Worm (Caenorhabditis elegans) whole organism, early embryonic: Measurements from ENCODE around the gene K01A11.3.

Experiments used
- F13C5.2 ChIP-seq: sonication (generic microtip); optimal IDR thresholded peaks from 2 replicates; lab custom pipeline; 2017; ENCODE audit warnings: mild to moderate bottlenecking, missing genetic modification characterization, inconsistent platforms, missing compliant biosample characterization
- ama-1 ChIP-seq: fragments of 150-350 bp; optimal IDR thresholded peaks from 2 replicates; lab custom pipeline; 2014
- ceh-13 ChIP-seq: fragments of 200-800 bp; sonication (Bioruptor generic); optimal IDR thresholded peaks from 2 replicates; lab custom pipeline; 2018; ENCODE audit warnings: mild to moderate bottlenecking, missing genetic modification characterization, missing compliant biosample characterization
- ceh-36 ChIP-seq: sonication (generic microtip); optimal IDR thresholded peaks from 2 replicates; lab custom pipeline; 2016; ENCODE audit warnings: missing genetic modification characterization, inconsistent platforms, missing compliant biosample characterization
- ets-7 ChIP-seq: sonication (generic microtip); optimal IDR thresholded peaks from 2 replicates; lab custom pipeline; 2016; ENCODE audit warnings: missing genotype, missing genetic modification characterization, missing compliant biosample characterization
- hmg-4 ChIP-seq: fragments of 200-800 bp; sonication (Bioruptor generic); optimal IDR thresholded peaks from 2 replicates; lab custom pipeline; 2018; ENCODE audit warnings: mild to moderate bottlenecking, missing genetic modification characterization, missing compliant biosample characterization
- hnd-1 ChIP-seq: sonication (generic microtip); optimal IDR thresholded peaks from 2 replicates; lab custom pipeline; 2016; ENCODE audit warnings: missing genetic modification characterization, missing compliant biosample characterization
- pes-1 ChIP-seq: fragments of 200-800 bp; sonication (Bioruptor generic); IDR thresholded peaks from 2 replicates; pipeline ENCODE4 v1.3.6; 2022; ENCODE audit warnings: missing genetic modification reagents, missing genetic modification characterization, missing compliant biosample characterization
- sea-1 ChIP-seq: fragments of 200-800 bp; sonication (Bioruptor generic); conservative IDR thresholded peaks from 2 replicates; pipeline ENCODE4 v1.3.6; 2022; ENCODE audit warnings: missing genetic modification characterization, missing compliant biosample characterization
- tra-4 ChIP-seq: sonication (generic microtip); optimal IDR thresholded peaks from 2 replicates; lab custom pipeline; 2017; ENCODE audit warnings: missing genetic modification characterization, missing compliant biosample characterization

- TF ChIP-seq pes-1, result no peak
- no peak for TF ChIP-seq ama-1 (lab: Kevin White, UChicago)
- no peak for TF ChIP-seq hnd-1
- TF ChIP-seq tra-4 (tag; lab: Kevin White, UChicago), result no peak
- TF ChIP-seq ceh-13 (GFP tag; lab: Kevin White, UChicago), result no peak
- TF ChIP-seq ets-7 (tag; lab: Kevin White, UChicago), result no peak
- TF ChIP-seq hmg-4 (GFP tag; lab: Kevin White, UChicago), result no peak
- no peak for TF ChIP-seq sea-1
- no peak for TF ChIP-seq F13C5.2
- TF ChIP-seq ceh-36 (tag; lab: Kevin White, UChicago), result no peak
Measured at ce11 chrIII:3493138-3493537, 40.7 kb upstream of the K01A11.3 start, which contains the start of gene gly-14.
